Worm (Caenorhabditis elegans) whole organism, L4/young adult: ENCODE measurements around the gene C46F9.6.

Experiments used
- W03F9.2 ChIP-seq: fragments of 150-350 bp; optimal IDR thresholded peaks from 2 replicates; lab custom pipeline; 2014; ENCODE audit warnings: missing biosample characterization, missing genetic modification characterization
- dao-5 ChIP-seq: sonication (generic microtip); optimal IDR thresholded peaks from 2 replicates; lab custom pipeline; 2016; ENCODE audit warnings: missing genotype, missing genetic modification characterization, moderate library complexity, missing compliant biosample characterization
- him-1 ChIP-seq: sonication (generic microtip); optimal IDR thresholded peaks from 2 replicates; lab custom pipeline; 2016; ENCODE audit warnings: missing genotype, missing genetic modification reagents, missing genetic modification characterization, missing compliant biosample characterization

DNA sequence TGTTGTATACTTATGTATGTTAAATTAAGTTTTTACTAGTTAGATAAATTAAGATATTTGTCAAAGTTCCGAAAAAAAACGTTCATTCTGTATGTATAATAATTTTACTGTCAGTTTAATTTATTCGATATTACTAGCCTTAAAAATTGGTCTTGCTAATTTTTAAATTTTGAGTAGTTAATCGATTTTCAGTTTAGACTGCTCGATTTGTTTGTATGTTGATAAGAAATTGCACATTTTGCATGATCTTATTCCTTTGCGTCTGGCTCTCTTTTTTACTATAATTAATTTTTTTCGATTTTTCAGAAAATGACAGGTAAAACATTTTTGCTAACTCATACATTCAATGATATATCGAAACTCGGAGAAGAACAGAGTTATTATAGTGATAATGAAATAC lies 1.9 kb downstream of the C46F9.6 start, which contains the start of gene math-24:
- no peak for TF ChIP-seq him-1
- TF ChIP-seq W03F9.2 = no peak
- TF ChIP-seq dao-5 = no peak
